Fruit fly (Drosophila melanogaster): ENCODE results near the gene CG8028.

DNA sequence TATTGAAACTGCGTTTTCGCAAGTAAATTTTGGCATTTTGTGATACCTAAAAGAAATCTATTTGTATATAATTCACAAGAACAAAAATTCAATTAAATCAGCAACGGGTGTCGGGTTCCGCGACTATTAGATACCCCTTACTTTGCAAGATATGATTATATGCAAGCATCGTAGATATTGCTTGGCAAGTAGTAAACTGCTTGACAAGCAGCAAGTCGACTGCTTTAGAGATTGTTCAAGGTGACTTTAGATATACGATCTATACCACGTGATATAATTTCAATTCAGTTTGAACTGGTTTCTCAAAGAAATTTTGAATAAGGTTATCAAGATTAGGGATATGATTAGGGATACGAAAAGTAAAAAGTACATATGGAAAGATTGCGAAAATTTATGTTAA lies 1.8 kb downstream of the CG8028 start:
- TF ChIP-seq CTCF (optimal IDR thresholded peaks at IDR 0.05) (no peak), CG8478 (optimal IDR thresholded peaks at IDR 0.05) (no peak)

Data from S2 (cell line).